Fruit fly (Drosophila melanogaster) whole organism, embryonic: Measurements from ENCODE around the gene neur.
A peak's percentile ranks its signal among the peaks of the same experiment; 100 is the strongest.

Source experiments
- BEAF-32 ChIP-seq: fragments of 200-800 bp; sonication (Bioruptor generic); optimal IDR thresholded peaks from 3 replicates; lab custom pipeline; 2017; ENCODE audit warnings: missing biosample characterization, missing genetic modification characterization, mild to moderate bottlenecking, moderate library complexity, missing genetic modification reagents
- CG12236 ChIP-seq: fragments of 200-800 bp; sonication (Bioruptor generic); optimal IDR thresholded peaks from 2 replicates; lab custom pipeline; 2016; ENCODE audit warnings: missing biosample characterization, missing genetic modification characterization
- CG1233 ChIP-seq: fragments of 200-800 bp; sonication (Bioruptor generic); optimal IDR thresholded peaks from 4 replicates; lab custom pipeline; 2018; ENCODE audit warnings: missing biosample characterization, mild to moderate bottlenecking, missing genetic modification characterization
- CG13296 ChIP-seq: fragments of 200-800 bp; sonication (Bioruptor generic); optimal IDR thresholded peaks from 3 replicates; lab custom pipeline; 2018; ENCODE audit warnings: missing biosample characterization, mild to moderate bottlenecking, missing genetic modification characterization
- CG14667 ChIP-seq: fragments of 200-800 bp; sonication (Bioruptor generic); IDR thresholded peaks from 2 replicates; pipeline ENCODE4 v1.3.6; 2022; ENCODE audit warnings: missing biosample characterization, missing genetic modification characterization
- CG16863 ChIP-seq: fragments of 200-800 bp; sonication (Bioruptor generic); optimal IDR thresholded peaks from 3 replicates; lab custom pipeline; 2016; ENCODE audit warnings: missing biosample characterization, missing genetic modification characterization
- CG17385 ChIP-seq: fragments of 200-800 bp; sonication (Bioruptor generic); optimal IDR thresholded peaks from 3 replicates; lab custom pipeline; 2018; ENCODE audit warnings: missing biosample characterization, mild to moderate bottlenecking, missing genetic modification characterization
- CG17612 ChIP-seq: fragments of 200-800 bp; sonication (Bioruptor generic); IDR thresholded peaks from 2 replicates; pipeline ENCODE4 v1.3.6; 2022; ENCODE audit warnings: missing biosample characterization, missing genetic modification characterization
- CG30020 ChIP-seq: fragments of 200-800 bp; optimal IDR thresholded peaks from 2 replicates; lab custom pipeline; 2019; ENCODE audit warnings: missing biosample characterization, mild to moderate bottlenecking, missing genetic modification characterization, moderate library complexity
- CG33557 ChIP-seq: fragments of 200-800 bp; sonication (Bioruptor generic); optimal IDR thresholded peaks from 2 replicates; lab custom pipeline; 2019; ENCODE audit warnings: missing biosample characterization, mild to moderate bottlenecking, missing genetic modification characterization, moderate library complexity
- CG4854 ChIP-seq: fragments of 200-800 bp; sonication (Bioruptor generic); optimal IDR thresholded peaks from 2 replicates; lab custom pipeline; 2016; ENCODE audit warnings: missing biosample characterization, missing genetic modification characterization, inconsistent platforms
- CG6175 ChIP-seq: fragments of 200-800 bp; sonication (Bioruptor generic); IDR thresholded peaks from 3 replicates; pipeline ENCODE4 v1.3.6; 2022; ENCODE audit warnings: missing biosample characterization, missing genetic modification characterization
- CG6689 ChIP-seq: fragments of 200-800 bp; sonication (Bioruptor generic); IDR thresholded peaks from 2 replicates; pipeline ENCODE4 v1.3.6; 2022; ENCODE audit warnings: missing biosample characterization, missing genetic modification characterization
- CG6765 ChIP-seq: fragments of 200-800 bp; sonication (Bioruptor generic); optimal IDR thresholded peaks from 3 replicates; lab custom pipeline; 2017; ENCODE audit warnings: missing biosample characterization, mild to moderate bottlenecking, missing genetic modification characterization
- CG8924 ChIP-seq: fragments of 200-800 bp; optimal IDR thresholded peaks from 3 replicates; lab custom pipeline; 2019; ENCODE audit warnings: missing biosample characterization, mild to moderate bottlenecking, missing genetic modification characterization, moderate library complexity
- CoRest ChIP-seq: fragments of 200-800 bp; sonication (Bioruptor generic); optimal IDR thresholded peaks from 3 replicates; lab custom pipeline; 2018; ENCODE audit warnings: missing biosample characterization, mild to moderate bottlenecking, missing genetic modification characterization, moderate library complexity
- Dad ChIP-seq: fragments of 200-800 bp; sonication (Bioruptor generic); optimal IDR thresholded peaks from 3 replicates; lab custom pipeline; 2016; ENCODE audit warnings: missing biosample characterization, missing genetic modification characterization
- Drgx ChIP-seq: fragments of 200-800 bp; sonication (Bioruptor generic); IDR thresholded peaks from 2 replicates; pipeline ENCODE4 v1.3.6; 2022; ENCODE audit warnings: missing biosample characterization, missing genetic modification characterization
- E2f1 ChIP-seq: fragments of 200-800 bp; sonication (Bioruptor generic); IDR thresholded peaks from 2 replicates; pipeline ENCODE4 v1.3.6; 2022; ENCODE audit warnings: missing biosample characterization, missing genetic modification characterization
- ERR ChIP-seq: fragments of 200-800 bp; sonication (Bioruptor generic); optimal IDR thresholded peaks from 2 replicates; lab custom pipeline; 2016; ENCODE audit warnings: missing biosample characterization, missing genetic modification characterization
- Ets65A ChIP-seq: fragments of 200-800 bp; sonication (Bioruptor generic); peaks from one replicate; lab custom pipeline; 2016; ENCODE audit warnings: missing biosample characterization, missing genetic modification characterization
- Hmr ChIP-seq: fragments of 200-800 bp; sonication (Bioruptor generic); optimal IDR thresholded peaks from 3 replicates; lab custom pipeline; 2017; ENCODE audit warnings: mild to moderate bottlenecking, missing biosample characterization, missing genetic modification reagents, missing genetic modification characterization
- Hr3 ChIP-seq: fragments of 200-800 bp; sonication (Bioruptor generic); optimal IDR thresholded peaks from 3 replicates; lab custom pipeline; 2016; ENCODE audit warnings: missing biosample characterization, missing genetic modification characterization
- Lhr ChIP-seq: fragments of 200-800 bp; sonication (Bioruptor generic); optimal IDR thresholded peaks from 3 replicates; lab custom pipeline; 2017; ENCODE audit warnings: mild to moderate bottlenecking, missing biosample characterization, missing genetic modification reagents, missing genetic modification characterization
- NFAT ChIP-seq: fragments of 200-800 bp; sonication (Bioruptor generic); IDR thresholded peaks from 2 replicates; pipeline ENCODE4 v1.3.6; 2022; ENCODE audit warnings: missing biosample characterization, missing genetic modification characterization
- Neu2 ChIP-seq: fragments of 200-800 bp; sonication (Bioruptor generic); optimal IDR thresholded peaks from 3 replicates; lab custom pipeline; 2016; ENCODE audit warnings: missing biosample characterization, missing genetic modification characterization, borderline replicate concordance
- Ptx1 ChIP-seq: fragments of 200-800 bp; sonication (Bioruptor generic); IDR thresholded peaks from 2 replicates; pipeline ENCODE4 v1.3.6; 2022; ENCODE audit warnings: missing biosample characterization, missing genetic modification characterization
- Rx ChIP-seq: fragments of 200-800 bp; sonication (Bioruptor generic); IDR thresholded peaks from 2 replicates; pipeline ENCODE4 v1.3.6; 2022; ENCODE audit warnings: missing biosample characterization, missing genetic modification characterization
- Six4 ChIP-seq: fragments of 200-800 bp; sonication (Bioruptor generic); optimal IDR thresholded peaks from 2 replicates; lab custom pipeline; 2016; ENCODE audit warnings: missing biosample characterization, missing genetic modification characterization
- Sox100B ChIP-seq: fragments of 200-800 bp; sonication (Bioruptor generic); optimal IDR thresholded peaks from 3 replicates; lab custom pipeline; 2018; ENCODE audit warnings: missing biosample characterization, mild to moderate bottlenecking, missing genetic modification characterization
- Xbp1 ChIP-seq: fragments of 200-800 bp; sonication (Bioruptor generic); optimal IDR thresholded peaks from 3 replicates; lab custom pipeline; 2016; ENCODE audit warnings: missing biosample characterization, mild to moderate bottlenecking, missing genetic modification characterization
- Xrp1 ChIP-seq: fragments of 200-800 bp; sonication (Bioruptor generic); IDR thresholded peaks from 2 replicates; pipeline ENCODE4 v1.3.6; 2022; ENCODE audit warnings: missing biosample characterization, missing genetic modification characterization
- ac ChIP-seq: fragments of 200-800 bp; sonication (Bioruptor generic); optimal IDR thresholded peaks from 3 replicates; lab custom pipeline; 2017; ENCODE audit warnings: missing biosample characterization, mild to moderate bottlenecking, missing genetic modification characterization
- bsh ChIP-seq, 2 experiments: fragments of 200-800 bp; sonication (Bioruptor generic); optimal IDR thresholded peaks; 2 replicates each; lab custom pipeline; 2017 to 2018; ENCODE audit warnings: mild to moderate bottlenecking in 2 of 2, missing biosample characterization in 2 of 2, missing genetic modification characterization in 2 of 2, moderate library complexity in 1 of 2
- cwo ChIP-seq: fragments of 200-800 bp; sonication (Bioruptor generic); optimal IDR thresholded peaks from 3 replicates; lab custom pipeline; 2017; ENCODE audit warnings: missing biosample characterization, missing genetic modification characterization, mild to moderate bottlenecking, moderate library complexity, missing genetic modification reagents
- danr ChIP-seq: fragments of 200-800 bp; sonication (Bioruptor generic); IDR thresholded peaks from 2 replicates; pipeline ENCODE4 v1.3.6; 2022; ENCODE audit warnings: missing biosample characterization, missing genetic modification characterization
- dm ChIP-seq: fragments of 200-800 bp; sonication (Bioruptor generic); optimal IDR thresholded peaks from 3 replicates; lab custom pipeline; 2016; ENCODE audit warnings: missing biosample characterization, missing genetic modification characterization
- fd102C ChIP-seq: fragments of 200-800 bp; sonication (Bioruptor generic); optimal IDR thresholded peaks from 2 replicates; lab custom pipeline; 2018; ENCODE audit warnings: missing biosample characterization, mild to moderate bottlenecking, missing genetic modification characterization, moderate library complexity
- gcm ChIP-seq: fragments of 200-800 bp; sonication (Bioruptor generic); optimal IDR thresholded peaks from 2 replicates; lab custom pipeline; 2019; ENCODE audit warnings: missing biosample characterization, mild to moderate bottlenecking, missing genetic modification characterization, moderate library complexity
- hb ChIP-seq: fragments of 200-800 bp; sonication (Bioruptor generic); IDR thresholded peaks from 3 replicates; pipeline ENCODE4 v1.3.6; 2022; ENCODE audit warnings: missing biosample characterization, missing genetic modification characterization; ENCODE audit not compliant: partially characterized antibody
- insv ChIP-seq, 2 experiments: fragments of 200-800 bp; sonication (Bioruptor generic); optimal IDR thresholded peaks; 3 replicates each; lab custom pipeline; 2016 to 2018; ENCODE audit warnings: missing biosample characterization in 2 of 2, missing genetic modification characterization in 2 of 2
- mam ChIP-seq: fragments of 200-800 bp; sonication (Bioruptor generic); optimal IDR thresholded peaks from 3 replicates; lab custom pipeline; 2016; ENCODE audit warnings: missing biosample characterization, missing genetic modification characterization
- nmo ChIP-seq: fragments of 200-800 bp; sonication (Bioruptor generic); optimal IDR thresholded peaks from 2 replicates; lab custom pipeline; 2018; ENCODE audit warnings: missing biosample characterization, mild to moderate bottlenecking, missing genetic modification characterization, moderate library complexity
- slbo ChIP-seq: fragments of 200-800 bp; sonication (Bioruptor generic); IDR thresholded peaks from 2 replicates; pipeline ENCODE4 v1.3.6; 2022; ENCODE audit warnings: missing biosample characterization, missing genetic modification characterization
- sr ChIP-seq: fragments of 200-800 bp; sonication (Bioruptor generic); IDR thresholded peaks from 3 replicates; pipeline ENCODE4 v1.3.6; 2022; ENCODE audit warnings: missing biosample characterization, missing genetic modification characterization
- ssp ChIP-seq: fragments of 200-800 bp; sonication (Bioruptor generic); IDR thresholded peaks from 2 replicates; pipeline ENCODE4 v1.3.6; 2022; ENCODE audit warnings: missing biosample characterization, missing genetic modification characterization
- stwl ChIP-seq: fragments of 200-800 bp; sonication (Bioruptor generic); optimal IDR thresholded peaks from 3 replicates; lab custom pipeline; 2018; ENCODE audit warnings: missing biosample characterization, mild to moderate bottlenecking, missing genetic modification characterization, moderate library complexity
- tin ChIP-seq: fragments of 200-800 bp; sonication (Bioruptor generic); optimal IDR thresholded peaks from 3 replicates; lab custom pipeline; 2016; ENCODE audit warnings: missing biosample characterization, missing genetic modification characterization
- tx ChIP-seq: fragments of 200-800 bp; sonication (Bioruptor generic); optimal IDR thresholded peaks from 2 replicates; lab custom pipeline; 2016; ENCODE audit warnings: missing biosample characterization, missing genetic modification characterization
- zen2 ChIP-seq: fragments of 200-800 bp; sonication (Bioruptor generic); IDR thresholded peaks from 3 replicates; pipeline ENCODE4 v1.3.6; 2022; ENCODE audit warnings: missing biosample characterization, missing genetic modification characterization; ENCODE audit not compliant: partially characterized antibody

Gene neur

dm6 chr3R:9013765-9014380 is 25.4 kb downstream of the neur start (continued):
- TF ChIP-seq CG6765 (GFP tag; lab: Kevin White, UChicago) (peak; percentile 9), CG16863 (GFP tag; lab: Kevin White, UChicago) (peak; percentile 38), CG1233 (GFP tag; lab: Kevin White, UChicago) (peak; percentile 10), stwl (tag; lab: Kevin White, UChicago) (peak; percentile 50), sr (0 out of 3 replicates have a peak, but pooled peaks have one; percentile 53), ssp (GFP tag; lab: Robert Waterston, UW) (no peak), Six4 (GFP tag; lab: Kevin White, UChicago) (peak; percentile 57), tin (GFP tag; lab: Kevin White, UChicago) (peak; percentile 43), Xbp1 (peak; percentile 62), CG6689 (peak; percentile 49), zen2 (GFP tag; lab: Robert Waterston, UW) (no peak), mam (GFP tag; lab: Kevin White, UChicago) (peak; percentile 61), gcm (GFP tag; lab: Kevin White, UChicago) (peak; percentile 7), hb (GFP tag; lab: Robert Waterston, UW) (no peak), Neu2 (GFP tag; lab: Kevin White, UChicago) (no peak), CG30020 (tag; lab: Kevin White, UChicago) (peak; percentile 16), slbo (GFP tag; lab: Robert Waterston, UW) (peak; percentile 53; the same call in 1 of the 2 replicates), BEAF-32 (GFP tag; lab: Kevin White, UChicago) (peak; percentile 31), Drgx (peak; percentile 12), Ptx1 (GFP tag; lab: Robert Waterston, UW) (peak; percentile 30; the same call in 1 of the 2 replicates), Sox100B (GFP tag; lab: Kevin White, UChicago) (no peak), CG4854 (GFP tag; lab: Kevin White, UChicago) (peak; percentile 17), ac (GFP tag; lab: Kevin White, UChicago) (no peak), E2f1 (GFP tag; lab: Robert Waterston, UW) (0 out of 2 replicates have a peak, but pooled peaks have one; percentile 11), ERR (GFP tag; lab: Kevin White, UChicago) (peak; percentile 24), Dad (peak; percentile 27), dm (GFP tag; lab: Kevin White, UChicago) (peak; percentile 50), Hmr (GFP tag; lab: Kevin White, UChicago) (no peak), CG17612 (GFP tag; lab: Robert Waterston, UW) (no peak), insv (GFP tag; optimal IDR thresholded peaks at IDR 0.05; lab: Kevin White, UChicago) (peak in 1 of 2 experiments; percentile 15), cwo (GFP tag; lab: Kevin White, UChicago) (peak; percentile 63), CG8924 (tag; lab: Kevin White, UChicago) (peak; percentile 51), tx (GFP tag; lab: Kevin White, UChicago) (peak; percentile 40), Rx (GFP tag; lab: Robert Waterston, UW) (no peak), Lhr (GFP tag; lab: Kevin White, UChicago) (no peak), CG13296 (GFP tag; lab: Kevin White, UChicago) (peak; percentile 33), CG17385 (GFP tag; lab: Kevin White, UChicago) (no peak), Xrp1 (GFP tag; lab: Robert Waterston, UW) (0 out of 2 replicates have a peak, but pooled peaks have one; percentile 42), fd102C (GFP tag; lab: Kevin White, UChicago) (no peak), danr (GFP tag; lab: Robert Waterston, UW) (no peak), CG14667 (GFP tag; lab: Robert Waterston, UW) (no peak), bsh (GFP tag; optimal IDR thresholded peaks at IDR 0.05; lab: Kevin White, UChicago) (peak in 1 of 2 experiments; percentile 55), CoRest (tag; lab: Kevin White, UChicago) (peak; percentile 60), nmo (GFP tag; lab: Kevin White, UChicago) (peak; percentile 45), CG6175 (GFP tag; lab: Robert Waterston, UW) (no peak), CG33557 (GFP tag; lab: Kevin White, UChicago) (no peak), Ets65A (GFP tag; lab: Kevin White, UChicago) (peak; percentile 78), CG12236 (peak; percentile 0), Hr3 (peak; percentile 16), NFAT (GFP tag; lab: Robert Waterston, UW) (no peak)
